Fruit fly (Drosophila melanogaster): Measurements from ENCODE around the gene Sos.

The Sos gene

dm6 chr2L:13803805-13804560 lies 9.6 kb upstream of the Sos start (continued):
- TF ChIP-seq D (optimal IDR thresholded peaks at IDR 0.05): no peak
- no peak for TF ChIP-seq D (GFP tag; optimal IDR thresholded peaks at IDR 0.05)
- TF ChIP-seq jing (GFP tag; optimal IDR thresholded peaks at IDR 0.05): no peak
- no peak for TF ChIP-seq CG13424 (tag; optimal IDR thresholded peaks at IDR 0.05)
- TF ChIP-seq stc (GFP tag; IDR thresholded peaks at IDR 0.05): no peak
- no peak for TF ChIP-seq ftz-f1 (GFP tag; optimal IDR thresholded peaks at IDR 0.05)
- TF ChIP-seq twi (tag; optimal IDR thresholded peaks at IDR 0.05): no peak
- no peak for TF ChIP-seq CG7786 (GFP tag; optimal IDR thresholded peaks at IDR 0.05)
- no peak for TF ChIP-seq CG10431 (GFP tag; optimal IDR thresholded peaks at IDR 0.05)
- peak; percentile 50 for TF ChIP-seq grn (GFP tag; optimal IDR thresholded peaks at IDR 0.05)
- TF ChIP-seq CG16815 (GFP tag; optimal IDR thresholded peaks at IDR 0.05): no peak
- no peak for TF ChIP-seq maf-S (GFP tag; optimal IDR thresholded peaks at IDR 0.05)
- no peak for TF ChIP-seq CG10209 (GFP tag; optimal IDR thresholded peaks at IDR 0.05)
- TF ChIP-seq CG7372 (GFP tag; IDR thresholded peaks at IDR 0.05): no peak
- TF ChIP-seq crc (GFP tag; optimal IDR thresholded peaks at IDR 0.05): no peak
- TF ChIP-seq ken (GFP tag; IDR thresholded peaks at IDR 0.05): no peak
- no peak for TF ChIP-seq vfl (GFP tag; optimal IDR thresholded peaks at IDR 0.05)
- no peak for TF ChIP-seq bcd (GFP tag; optimal IDR thresholded peaks at IDR 0.05)
- TF ChIP-seq Oli (tag; optimal IDR thresholded peaks at IDR 0.05): no peak
- no peak for TF ChIP-seq zfh2 (GFP tag; optimal IDR thresholded peaks at IDR 0.05)
- no peak for TF ChIP-seq CG12104 (GFP tag; optimal IDR thresholded peaks at IDR 0.05)
- no peak for TF ChIP-seq CG13287 (GFP tag; IDR thresholded peaks at IDR 0.05; ENCODE audit: partially characterized antibody)
- TF ChIP-seq sim (GFP tag; IDR thresholded peaks at IDR 0.05): no peak
- no peak for TF ChIP-seq CG8944 (GFP tag; optimal IDR thresholded peaks at IDR 0.05)
- no peak for TF ChIP-seq CG17361 (GFP tag; IDR thresholded peaks at IDR 0.05)
- no peak for TF ChIP-seq bowl (GFP tag; IDR thresholded peaks at IDR 0.05)
- no peak for TF ChIP-seq pita (GFP tag; optimal IDR thresholded peaks at IDR 0.05)
- TF ChIP-seq BtbVII (GFP tag; optimal IDR thresholded peaks at IDR 0.05): peak; percentile 10
- no peak for TF ChIP-seq CG12236 (GFP tag; optimal IDR thresholded peaks at IDR 0.05)
- peak; percentile 6 for TF ChIP-seq HHEX (GFP tag; optimal IDR thresholded peaks at IDR 0.05)
- no peak for TF ChIP-seq CG13123 (GFP tag; optimal IDR thresholded peaks at IDR 0.05)
- TF ChIP-seq fd64A (GFP tag; optimal IDR thresholded peaks at IDR 0.05): no peak
- no peak for TF ChIP-seq z (GFP tag; IDR thresholded peaks at IDR 0.05)
- TF ChIP-seq CG8281 (tag; optimal IDR thresholded peaks at IDR 0.05): no peak
- no peak for TF ChIP-seq lmd (GFP tag; IDR thresholded peaks at IDR 0.05)
- TF ChIP-seq H15 (GFP tag; IDR thresholded peaks at IDR 0.05): no peak
- TF ChIP-seq gce (GFP tag; IDR thresholded peaks at IDR 0.05): no peak
- no peak for TF ChIP-seq Mad (GFP tag; optimal IDR thresholded peaks at IDR 0.05)
- no peak for TF ChIP-seq CG11723 (GFP tag; optimal IDR thresholded peaks at IDR 0.05)
- TF ChIP-seq CG13624 (GFP tag; optimal IDR thresholded peaks at IDR 0.05): no peak
- no peak for TF ChIP-seq cas (GFP tag; IDR thresholded peaks at IDR 0.05)
- TF ChIP-seq CG17385 (GFP tag; optimal IDR thresholded peaks at IDR 0.05): no peak
- no peak for TF ChIP-seq dmrt99B (tag; optimal IDR thresholded peaks at IDR 0.05)
- no peak for TF ChIP-seq CG3065 (GFP tag; optimal IDR thresholded peaks at IDR 0.05)
- TF ChIP-seq CG9932 (GFP tag; IDR thresholded peaks at IDR 0.05): no peak
- TF ChIP-seq tio (GFP tag; optimal IDR thresholded peaks at IDR 0.05): no peak
- no peak for TF ChIP-seq chif (GFP tag; optimal IDR thresholded peaks at IDR 0.05)
- TF ChIP-seq al (GFP tag; IDR thresholded peaks at IDR 0.05): no peak
- TF ChIP-seq CG8765 (GFP tag; IDR thresholded peaks at IDR 0.05): no peak
- no peak for TF ChIP-seq CG12942 (GFP tag; optimal IDR thresholded peaks at IDR 0.05)
- no peak for TF ChIP-seq NFAT (GFP tag; IDR thresholded peaks at IDR 0.05)
- no peak for TF ChIP-seq luna (GFP tag; optimal IDR thresholded peaks at IDR 0.05)
